Worm (Caenorhabditis elegans): Measurements from ENCODE around the gene F49F1.5.

DNA sequence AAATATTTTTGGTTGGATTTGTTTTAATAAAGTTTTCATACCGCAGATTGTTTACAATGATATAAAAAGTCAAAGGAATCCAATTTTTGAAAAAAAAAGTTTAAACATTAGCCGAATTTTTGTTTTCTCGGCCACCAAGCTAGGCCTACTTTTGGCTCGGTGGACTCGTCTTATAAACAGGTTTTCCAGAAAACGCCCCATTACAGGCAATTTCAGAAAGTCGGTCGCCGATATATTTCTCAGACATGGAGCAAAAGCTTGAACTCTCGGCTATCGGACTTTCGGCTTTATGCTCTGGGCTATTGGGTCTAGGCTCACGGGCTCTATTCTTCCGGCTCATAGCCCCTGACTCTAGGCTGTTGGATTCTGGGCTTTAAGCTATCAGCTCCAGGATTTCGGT, 37.1 kb downstream of the F49F1.5 start:
- TF ChIP-seq flt-1 (GFP tag; IDR thresholded peaks at IDR 0.05) (no peak), ztf-29 (GFP tag; IDR thresholded peaks at IDR 0.05) (no peak), ztf-23 (GFP tag; IDR thresholded peaks at IDR 0.05) (no peak), ref-1 (GFP tag; conservative IDR thresholded peaks at IDR 0.05) (no peak), cog-1 (tag; optimal IDR thresholded peaks at IDR 0.05) (no peak), klf-2 (GFP tag; conservative IDR thresholded peaks at IDR 0.05) (no peak)
